Worm (Caenorhabditis elegans) whole organism, mixed stage, embryonic: ENCODE data around the gene T01G6.1.

Source experiments
- elt-1 ChIP-seq: sonication (generic microtip); optimal IDR thresholded peaks from 2 replicates; lab custom pipeline; 2017; ENCODE audit warnings: missing genetic modification characterization, mild to moderate bottlenecking, missing compliant biosample characterization, antibody characterized with exemption, moderate library complexity, borderline replicate concordance; ENCODE audit not compliant: insufficient read depth
- elt-3 ChIP-seq: fragments of 150-350 bp; optimal IDR thresholded peaks from 2 replicates; lab custom pipeline; 2014; ENCODE audit warnings: missing biosample characterization, missing genetic modification characterization
- mab-5 ChIP-seq: fragments of 150-350 bp; optimal IDR thresholded peaks from 2 replicates; lab custom pipeline; 2014; ENCODE audit warnings: missing biosample characterization, missing genetic modification characterization
- mep-1 ChIP-seq: fragments of 150-350 bp; optimal IDR thresholded peaks from 2 replicates; lab custom pipeline; 2017; ENCODE audit warnings: missing biosample characterization, missing genetic modification reagents, missing genetic modification characterization, inconsistent platforms
- nhr-28 ChIP-seq: fragments of 150-350 bp; optimal IDR thresholded peaks from 2 replicates; lab custom pipeline; 2014; ENCODE audit warnings: missing biosample characterization, missing genetic modification characterization
- snpc-4 ChIP-seq: fragments of 150-350 bp; optimal IDR thresholded peaks from 2 replicates; lab custom pipeline; 2014; ENCODE audit warnings: missing biosample characterization, missing genetic modification characterization
- sptf-1 ChIP-seq: sonication (generic microtip); optimal IDR thresholded peaks from 2 replicates; lab custom pipeline; 2017; ENCODE audit warnings: mild to moderate bottlenecking, missing genetic modification characterization, moderate library complexity, missing compliant biosample characterization
- unc-39 ChIP-seq: fragments of 150-350 bp; optimal IDR thresholded peaks from 2 replicates; lab custom pipeline; 2014; ENCODE audit warnings: missing biosample characterization, missing genetic modification characterization
- unc-62 ChIP-seq: fragments of 150-350 bp; optimal IDR thresholded peaks from 2 replicates; lab custom pipeline; 2014; ENCODE audit warnings: missing biosample characterization, missing genetic modification reagents, missing genetic modification characterization
- zip-8 ChIP-seq: fragments of 150-350 bp; optimal IDR thresholded peaks from 2 replicates; lab custom pipeline; 2014; ENCODE audit warnings: missing biosample characterization, missing genetic modification characterization
- ztf-11 ChIP-seq: fragments of 150-350 bp; optimal IDR thresholded peaks from 2 replicates; lab custom pipeline; 2014; ENCODE audit warnings: missing biosample characterization, missing genetic modification characterization

- TF ChIP-seq ztf-11 (no peak), mep-1 (tag; lab: Kevin White, UChicago) (no peak), snpc-4 (tag; lab: Kevin White, UChicago) (no peak), zip-8 (tag; lab: Kevin White, UChicago) (no peak), unc-62 (GFP tag; lab: Kevin White, UChicago) (no peak), mab-5 (no peak), elt-3 (tag; lab: Kevin White, UChicago) (no peak), nhr-28 (no peak), unc-39 (tag; lab: Kevin White, UChicago) (no peak), sptf-1 (tag; lab: Kevin White, UChicago) (no peak), elt-1 (tag; lab: Kevin White, UChicago) (no peak)
These were observed 48.4 kb upstream of the T01G6.1 start, which contains the start of gene srh-35 for ce11 chrV:449130-449529.
